Worm (Caenorhabditis elegans): ENCODE measurements around the gene tag-340.
A peak's percentile ranks its signal among the peaks of the same experiment; 100 is the strongest.

DNA sequence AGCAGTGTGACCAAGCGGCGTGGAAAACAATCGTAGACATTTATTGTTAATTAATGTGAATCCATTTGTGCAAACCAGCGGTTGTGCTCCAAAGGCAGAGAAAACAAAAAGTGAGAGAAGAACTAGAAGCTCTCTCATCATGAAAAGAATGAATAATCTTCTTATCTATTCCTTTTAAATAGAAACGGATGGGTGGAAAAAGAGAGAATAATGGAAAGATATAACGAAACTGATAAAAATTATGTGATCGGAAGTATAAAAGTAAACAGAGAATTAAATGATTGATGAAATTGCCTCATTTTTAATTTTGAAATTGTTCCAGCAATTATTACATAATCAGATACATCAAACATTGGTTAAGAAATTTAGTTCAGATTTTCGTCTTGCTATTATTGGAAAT, 16.9 kb upstream of the tag-340 start, which contains the start of gene clec-5:
- no peak for TF ChIP-seq nhr-6 (tag; optimal IDR thresholded peaks at IDR 0.05)
- no peak for TF ChIP-seq skn-1 (tag; optimal IDR thresholded peaks at IDR 0.05)
- TF ChIP-seq fos-1 (tag; optimal IDR thresholded peaks at IDR 0.05), result peak; percentile 77
- TF ChIP-seq ZK546.5 (tag; optimal IDR thresholded peaks at IDR 0.05), result no peak
- no peak for TF ChIP-seq nhr-77 (tag; optimal IDR thresholded peaks at IDR 0.05)
- TF ChIP-seq ama-1 (optimal IDR thresholded peaks at IDR 0.05), result no peak
- no peak for TF ChIP-seq snpc-4 (tag; optimal IDR thresholded peaks at IDR 0.05)
- no peak for TF ChIP-seq F13H6.1 (tag; optimal IDR thresholded peaks at IDR 0.05)
- no peak for TF ChIP-seq unc-62 (GFP tag; optimal IDR thresholded peaks at IDR 0.05)

Measured in whole organism, L2 larva.